Worm (Caenorhabditis elegans) whole organism, dauer: ENCODE results near the gene ZK185.1.

Experiments
- unc-62 ChIP-seq: sonication (generic microtip); optimal IDR thresholded peaks from 2 replicates; lab custom pipeline; 2017; ENCODE audit warnings: missing biosample characterization, missing genetic modification reagents, missing genetic modification characterization

Gene ZK185.1

ce11 chrIV:4548253-4548652 lies at the start of gene ZK185.1:
TSS of gene ZK185.1 (plus strand) at chrIV:4548553.
- TF ChIP-seq unc-62 (GFP tag; lab: Kevin White, UChicago) = no peak

DNA sequence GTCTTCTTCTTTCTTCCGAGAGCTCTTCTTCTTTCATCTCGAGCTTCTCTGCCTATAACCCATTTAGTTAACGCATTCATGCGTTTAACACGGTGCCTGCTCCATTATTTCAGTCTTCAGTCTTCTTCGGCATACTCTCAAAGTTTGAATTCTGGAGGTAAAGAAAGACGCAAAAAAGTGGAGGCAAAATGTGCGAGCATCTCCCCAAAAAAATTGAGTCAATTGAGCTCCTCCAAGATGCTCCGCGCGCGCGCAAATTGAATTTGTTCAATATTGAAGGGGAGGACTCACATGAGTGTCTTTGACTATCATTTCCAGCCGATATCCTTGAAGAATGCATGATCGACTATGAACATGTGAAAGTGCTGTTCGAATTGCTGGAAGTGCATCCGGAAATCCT lies 43.3 kb upstream of the ZK185.1 start:
- no peak for TF ChIP-seq unc-62 (GFP tag; lab: Kevin White, UChicago)

DNA sequence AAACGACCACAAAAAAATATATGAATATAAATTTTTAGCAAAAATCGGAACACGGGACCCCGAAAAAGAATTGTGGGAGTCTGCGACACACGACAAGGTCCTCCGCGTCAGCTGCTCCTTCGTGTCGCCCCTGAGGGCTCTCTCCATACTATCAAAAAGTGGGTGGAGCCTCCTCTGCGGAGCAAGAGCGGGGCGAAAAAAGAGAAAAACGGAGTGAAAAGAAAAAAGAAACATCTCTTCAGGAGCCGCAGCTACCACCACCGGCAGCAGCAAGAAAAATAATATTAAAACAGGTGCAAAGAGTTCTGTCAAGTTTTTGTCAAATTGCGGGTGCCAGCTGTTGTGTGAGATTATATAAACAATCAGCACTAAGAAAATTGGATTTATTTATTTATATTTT lies 41.7 kb upstream of the ZK185.1 start, which contains the start of gene gbb-2:
Gene gbb-2 (minus strand): TSS at position 112 of the 400 bp plus-strand sequence.
- no peak for TF ChIP-seq unc-62 (GFP tag; lab: Kevin White, UChicago)

DNA sequence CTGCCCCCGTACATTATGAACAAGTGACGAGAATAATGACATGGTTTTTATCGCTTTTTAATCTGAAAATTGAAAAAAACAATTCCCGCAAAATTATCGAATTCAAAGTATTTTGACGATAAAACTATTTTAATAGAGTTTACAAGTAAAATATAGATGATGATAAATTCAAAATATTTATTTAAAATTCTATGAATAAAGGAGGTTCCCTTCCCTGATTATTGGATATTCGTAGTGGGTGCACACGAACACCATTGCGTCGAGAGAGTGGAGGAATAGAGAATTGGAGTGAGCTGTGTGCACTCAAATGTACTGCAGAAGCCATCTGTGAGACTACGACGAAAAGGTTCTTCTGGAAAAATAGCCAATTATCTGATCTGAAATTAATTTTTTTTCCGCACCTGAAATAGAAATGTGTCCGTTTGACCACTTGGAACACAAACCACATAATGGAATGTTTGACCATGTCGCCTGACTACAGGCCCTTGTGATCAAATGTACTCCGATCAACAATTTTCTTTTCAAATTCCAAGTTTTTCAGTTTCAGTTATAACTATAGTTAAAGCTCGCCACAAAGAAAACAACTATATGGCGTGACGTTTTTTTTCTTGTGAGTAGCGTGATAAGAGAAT lies 37.0 kb upstream of the ZK185.1 start, which contains the start of the genes rfth-1 and ZK180.8:
Gene rfth-1 (minus strand): TSS at position 51 of the 632 bp plus-strand sequence.
Gene ZK180.8 (minus strand): TSS at position 466 of the 632 bp plus-strand sequence.
- TF ChIP-seq unc-62 (GFP tag; lab: Kevin White, UChicago) = no peak

- no peak for TF ChIP-seq unc-62 (GFP tag; lab: Kevin White, UChicago)
Measured at ce11 chrIV:4513269-4513819, 35.0 kb upstream of the ZK185.1 start, which contains the start of gene sar-1. TSS of gene sar-1 (minus strand) at chrIV:4513319.

DNA sequence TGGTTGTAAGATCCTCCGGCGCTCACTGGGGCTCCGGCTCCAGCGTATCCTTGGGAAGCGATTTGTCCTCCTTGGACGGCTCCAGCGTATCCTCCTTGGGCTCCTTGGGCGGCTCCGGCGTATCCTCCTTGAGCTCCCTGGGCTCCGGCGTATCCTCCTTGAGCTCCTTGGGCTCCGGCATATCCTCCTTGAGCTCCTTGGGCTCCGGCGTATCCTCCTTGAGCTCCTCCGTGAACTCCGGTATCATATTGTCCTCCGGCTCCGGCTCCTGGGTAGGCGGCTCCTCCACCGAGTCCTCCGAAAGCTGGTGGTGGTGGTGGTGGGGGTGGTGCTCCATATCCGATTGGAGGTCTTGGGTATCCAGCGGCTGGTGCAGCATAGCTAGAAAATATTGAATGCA lies 31.9 kb upstream of the ZK185.1 start:
- TF ChIP-seq unc-62 (GFP tag; lab: Kevin White, UChicago) = no peak

- TF ChIP-seq unc-62 (GFP tag; lab: Kevin White, UChicago) = no peak
Measured at ce11 chrIV:4517066-4517465, 31.3 kb upstream of the ZK185.1 start, which contains the start of gene ZK180.5. TSS of gene ZK180.5 (minus strand) at chrIV:4517166.

DNA sequence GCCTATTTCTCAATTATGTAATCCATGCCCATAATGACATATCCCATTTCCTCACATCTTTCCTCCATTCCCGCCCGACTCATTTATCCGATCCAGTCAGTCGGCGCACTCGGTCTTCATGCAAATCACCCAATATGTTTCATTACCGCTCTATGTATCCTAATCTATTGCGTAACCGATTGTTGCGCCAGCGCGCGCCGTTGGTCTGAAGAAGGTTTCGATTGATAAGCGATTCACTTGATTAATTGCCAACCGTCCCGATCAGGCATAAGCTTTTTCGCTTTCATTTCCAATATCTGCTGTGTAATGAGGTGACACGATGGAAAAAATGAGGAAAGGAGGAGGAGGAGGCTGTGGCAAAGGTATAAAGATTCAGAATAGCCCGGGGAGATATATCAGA lies 30.2 kb upstream of the ZK185.1 start:
- TF ChIP-seq unc-62 (GFP tag; lab: Kevin White, UChicago) = no peak

DNA sequence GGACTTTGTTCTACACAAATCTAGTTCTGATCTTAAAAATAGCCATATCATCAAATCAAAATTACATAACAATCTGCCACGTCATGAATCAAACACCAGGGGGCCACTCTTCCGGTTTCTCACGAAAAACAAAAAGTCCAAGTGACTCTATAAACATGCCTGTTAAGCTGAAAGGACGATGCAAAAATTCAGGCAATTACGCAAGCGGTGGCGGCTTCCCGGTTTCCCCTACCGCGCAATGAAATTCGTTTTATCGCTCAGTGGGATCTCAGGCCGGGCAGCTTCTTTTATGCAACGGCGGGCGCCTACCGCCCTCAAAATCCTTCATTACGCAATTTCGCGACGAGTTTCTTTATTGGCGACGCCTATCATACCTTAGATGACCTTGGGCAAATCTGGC lies 28.6 kb upstream of the ZK185.1 start:
- no peak for TF ChIP-seq unc-62 (GFP tag; lab: Kevin White, UChicago)

DNA sequence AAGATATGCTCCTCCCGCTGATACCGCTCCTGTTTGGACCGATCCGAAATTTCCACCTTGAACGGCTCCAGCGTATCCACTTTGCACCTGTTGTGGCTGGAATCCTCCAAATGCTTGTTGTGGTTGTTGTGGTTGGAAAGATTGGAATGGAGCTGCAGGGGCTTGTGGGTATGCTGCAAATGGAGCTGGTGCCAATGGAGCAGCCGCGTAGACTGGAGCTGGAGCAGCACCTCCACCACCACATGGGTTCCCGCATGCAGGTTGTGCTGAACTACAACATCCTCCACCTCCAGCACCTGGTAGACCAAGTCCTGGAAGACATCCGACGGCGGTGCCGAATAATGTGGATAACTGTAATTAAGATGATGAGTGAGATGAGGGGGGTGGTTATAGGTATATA lies 24.9 kb upstream of the ZK185.1 start:
- no peak for TF ChIP-seq unc-62 (GFP tag; lab: Kevin White, UChicago)

DNA sequence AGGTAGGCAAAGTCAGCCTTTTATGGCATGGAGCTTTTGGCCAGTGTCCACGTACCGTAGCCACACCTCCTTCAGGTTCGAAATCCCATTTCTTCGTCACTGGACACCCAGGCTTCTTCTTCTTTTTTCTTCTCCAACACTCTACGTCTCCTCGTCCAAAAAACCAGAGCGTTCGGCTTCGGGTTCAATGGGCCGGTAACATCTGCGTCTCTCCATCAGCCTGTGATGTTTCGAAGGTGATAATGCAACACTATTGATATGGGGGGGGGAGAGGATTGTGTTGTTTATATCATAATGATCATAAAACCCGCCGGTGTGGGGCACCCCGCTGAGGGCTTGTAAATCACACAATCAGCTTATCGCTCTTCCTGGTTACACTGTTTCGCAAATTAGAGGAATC lies 23.4 kb upstream of the ZK185.1 start, which contains the start of gene ZK180.6:
Gene ZK180.6 (minus strand): TSS at position 101 of the 400 bp plus-strand sequence.
- no peak for TF ChIP-seq unc-62 (GFP tag; lab: Kevin White, UChicago)

- TF ChIP-seq unc-62 (GFP tag; lab: Kevin White, UChicago) = no peak
Measured at ce11 chrIV:4526028-4526427, 22.3 kb upstream of the ZK185.1 start.

- no peak for TF ChIP-seq unc-62 (GFP tag; lab: Kevin White, UChicago)
Measured at ce11 chrIV:4526724-4527123, 21.6 kb upstream of the ZK185.1 start.

- no peak for TF ChIP-seq unc-62 (GFP tag; lab: Kevin White, UChicago)
Measured at ce11 chrIV:4530170-4530569, 18.2 kb upstream of the ZK185.1 start, which contains the start of gene ZK185.3. TSS of gene ZK185.3 (minus strand) at chrIV:4530432.

DNA sequence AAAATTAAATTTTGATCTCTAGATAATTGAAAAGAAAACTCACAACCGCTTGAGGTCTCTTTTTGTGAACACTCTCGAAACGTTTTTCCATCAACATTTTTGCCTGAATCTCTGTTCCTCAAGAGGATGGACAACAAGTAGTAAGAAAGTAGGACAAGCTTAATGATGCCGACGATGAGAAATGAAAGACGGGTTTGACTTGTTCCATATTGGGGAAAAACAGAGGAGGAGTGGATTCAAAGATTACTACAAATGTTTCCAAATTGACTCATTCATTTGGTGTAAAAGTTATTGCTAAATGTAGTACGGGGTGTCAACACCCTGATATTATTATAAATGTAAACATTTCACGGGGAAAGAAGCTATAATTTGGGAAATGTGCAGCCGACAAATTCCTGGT lies 15.3 kb upstream of the ZK185.1 start, which contains the start of gene ZK185.4:
Gene ZK185.4 (minus strand): TSS at position 101 of the 400 bp plus-strand sequence.
- no peak for TF ChIP-seq unc-62 (GFP tag; lab: Kevin White, UChicago)

DNA sequence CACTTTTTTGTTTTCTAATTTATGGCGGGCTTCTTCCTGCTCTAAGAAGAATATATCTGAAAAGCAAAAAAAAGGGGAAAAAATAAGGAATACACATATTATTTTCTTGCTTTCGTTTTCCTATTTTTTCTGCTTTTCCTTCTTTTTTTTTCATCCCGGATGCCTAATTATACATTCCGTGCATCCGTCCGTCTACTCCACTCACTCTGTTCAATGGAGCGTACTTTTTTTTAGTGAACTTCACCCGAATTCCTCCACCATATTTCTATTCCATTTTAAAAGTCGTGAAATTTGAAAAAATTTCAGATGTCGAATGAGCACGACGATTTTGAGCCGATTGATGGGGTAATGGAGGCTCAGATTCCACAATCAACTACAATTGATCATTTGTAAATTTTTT lies 12.1 kb upstream of the ZK185.1 start, which contains the start of gene ZK185.2:
Gene ZK185.2 (plus strand): TSS at position 301 of the 400 bp plus-strand sequence.
- no peak for TF ChIP-seq unc-62 (GFP tag; lab: Kevin White, UChicago)
